Fruit fly (Drosophila melanogaster): ENCODE data around the gene Ho.

Ho gene

dm6 chr3R:11656614-11657216, 22.8 kb upstream of the Ho start (continued):
- peak; percentile 96 for TF ChIP-seq CG1647 (GFP tag; optimal IDR thresholded peaks at IDR 0.05)
- no peak for TF ChIP-seq Elba2 (GFP tag; optimal IDR thresholded peaks at IDR 0.05)
- peak; percentile 90 for TF ChIP-seq CG11093 (GFP tag; IDR thresholded peaks at IDR 0.05)
- no peak for TF ChIP-seq vnd (GFP tag; IDR thresholded peaks at IDR 0.05; ENCODE audit: partially characterized antibody)
- peak; percentile 98 for TF ChIP-seq Ets65A (GFP tag)
- TF ChIP-seq CG7987 (GFP tag; optimal IDR thresholded peaks at IDR 0.05): peak; percentile 92
- peak; percentile 96 for TF ChIP-seq CG17829 (tag; optimal IDR thresholded peaks at IDR 0.05)
- TF ChIP-seq Oaz (GFP tag; IDR thresholded peaks at IDR 0.05): peak; percentile 88
- peak; percentile 85 for TF ChIP-seq sd (tag; optimal IDR thresholded peaks at IDR 0.05)
- no peak for TF ChIP-seq gfzf (GFP tag; optimal IDR thresholded peaks at IDR 0.05)
- TF ChIP-seq wek (GFP tag; optimal IDR thresholded peaks at IDR 0.05): peak; percentile 84
- TF ChIP-seq HHEX (GFP tag; optimal IDR thresholded peaks at IDR 0.05): peak; percentile 97
- TF ChIP-seq psq (GFP tag; optimal IDR thresholded peaks at IDR 0.05): peak; percentile 84
- peak; percentile 85 for TF ChIP-seq CG33557 (GFP tag; optimal IDR thresholded peaks at IDR 0.05)
- TF ChIP-seq CG11398 (GFP tag; optimal IDR thresholded peaks at IDR 0.05): peak; percentile 83
- peak; percentile 96 for TF ChIP-seq Bteb2 (GFP tag; optimal IDR thresholded peaks at IDR 0.05)
- peak; percentile 68 for TF ChIP-seq CG7745 (tag; optimal IDR thresholded peaks at IDR 0.05)
- TF ChIP-seq Ssrp (tag; optimal IDR thresholded peaks at IDR 0.05): peak; percentile 94
- TF ChIP-seq CG12659 (GFP tag; optimal IDR thresholded peaks at IDR 0.05): peak; percentile 98
- peak; percentile 88 for TF ChIP-seq C15 (GFP tag; IDR thresholded peaks at IDR 0.05)
- peak; percentile 93 for TF ChIP-seq CG30431 (GFP tag; optimal IDR thresholded peaks at IDR 0.05)
- no peak for TF ChIP-seq Bgb (GFP tag; IDR thresholded peaks at IDR 0.05; ENCODE audit: partially characterized antibody)
- TF ChIP-seq Hr3 (GFP tag; optimal IDR thresholded peaks at IDR 0.05): peak; percentile 92
- TF ChIP-seq twi (tag; optimal IDR thresholded peaks at IDR 0.05): peak; percentile 82
- peak; percentile 91 for TF ChIP-seq ERR (GFP tag; optimal IDR thresholded peaks at IDR 0.05)
- no peak for TF ChIP-seq CG1832 (GFP tag; optimal IDR thresholded peaks at IDR 0.05)
- peak; percentile 95 for TF ChIP-seq CG11504 (tag; optimal IDR thresholded peaks at IDR 0.05)
- no peak for TF ChIP-seq lov (optimal IDR thresholded peaks at IDR 0.05)
- peak; percentile 97 for TF ChIP-seq lov (GFP tag; IDR thresholded peaks at IDR 0.05)
- TF ChIP-seq MESR4 (GFP tag; optimal IDR thresholded peaks at IDR 0.05): peak; percentile 60
- TF ChIP-seq CG2199 (GFP tag; IDR thresholded peaks at IDR 0.05): peak; percentile 90
- TF ChIP-seq sens-2 (GFP tag; IDR thresholded peaks at IDR 0.05): peak; percentile 91
- TF ChIP-seq ssp (GFP tag; IDR thresholded peaks at IDR 0.05): peak; percentile 88
- TF ChIP-seq H2.0 (GFP tag; IDR thresholded peaks at IDR 0.05): peak; percentile 97
- peak; percentile 82 for TF ChIP-seq CG10321 (GFP tag; IDR thresholded peaks at IDR 0.05)
- peak; percentile 96 for TF ChIP-seq Aef1 (GFP tag; IDR thresholded peaks at IDR 0.05)
- TF ChIP-seq hkb (optimal IDR thresholded peaks at IDR 0.05): no peak
- peak; percentile 98 for TF ChIP-seq hkb (GFP tag; IDR thresholded peaks at IDR 0.05)
- TF ChIP-seq tap (tag; optimal IDR thresholded peaks at IDR 0.05): peak; percentile 96
- peak; percentile 91 for TF ChIP-seq CG11723 (GFP tag; optimal IDR thresholded peaks at IDR 0.05)
- TF ChIP-seq CG18764 (GFP tag; optimal IDR thresholded peaks at IDR 0.05): peak; percentile 90
- peak; percentile 87 for TF ChIP-seq Mes4 (GFP tag; optimal IDR thresholded peaks at IDR 0.05)
- TF ChIP-seq CG14014 (GFP tag; IDR thresholded peaks at IDR 0.05): peak; percentile 97
- peak; percentile 91 for TF ChIP-seq croc (GFP tag; conservative IDR thresholded peaks at IDR 0.05)
- no peak for TF ChIP-seq Scr (GFP tag; IDR thresholded peaks at IDR 0.05; ENCODE audit: partially characterized antibody)
- TF ChIP-seq aop (GFP tag; IDR thresholded peaks at IDR 0.05): peak; percentile 83
- peak; percentile 95 for TF ChIP-seq CG6813 (GFP tag; optimal IDR thresholded peaks at IDR 0.05)
- TF ChIP-seq cato (GFP tag; optimal IDR thresholded peaks at IDR 0.05; ENCODE audit: borderline replicate concordance): peak; percentile 91
- TF ChIP-seq CG10209 (GFP tag; optimal IDR thresholded peaks at IDR 0.05): peak; percentile 95
- TF ChIP-seq fd3F (GFP tag; optimal IDR thresholded peaks at IDR 0.05): peak; percentile 96
- peak; percentile 98 for TF ChIP-seq CG2120 (GFP tag; optimal IDR thresholded peaks at IDR 0.05)
